Fruit fly (Drosophila melanogaster): Measurements from ENCODE around the gene CG5885.

CG5885 gene

dm6 chr2L:9890576-9890975 is 27.6 kb downstream of the CG5885 start, which contains the start of the genes CG34183 and CG4537 (continued):
- peak; percentile 11 for TF ChIP-seq Dad (GFP tag; optimal IDR thresholded peaks at IDR 0.05)
- TF ChIP-seq Sry-δ (GFP tag; optimal IDR thresholded peaks at IDR 0.05): peak; percentile 91
- peak; percentile 21; the same call in 1 of the 2 replicates for TF ChIP-seq slbo (GFP tag; IDR thresholded peaks at IDR 0.05)
- no peak for TF ChIP-seq CG31441 (GFP tag; IDR thresholded peaks at IDR 0.05)
- peak; percentile 93 for TF ChIP-seq zen2 (GFP tag; IDR thresholded peaks at IDR 0.05; ENCODE audit: partially characterized antibody)
- no peak for TF ChIP-seq grau (tag; optimal IDR thresholded peaks at IDR 0.05)
- TF ChIP-seq gfzf (GFP tag; optimal IDR thresholded peaks at IDR 0.05): peak; percentile 51
- no peak for TF ChIP-seq sima (GFP tag; optimal IDR thresholded peaks at IDR 0.05)
- TF ChIP-seq Hr51 (GFP tag; optimal IDR thresholded peaks at IDR 0.05): no peak
- TF ChIP-seq mld (GFP tag; IDR thresholded peaks at IDR 0.05; ENCODE audit: partially characterized antibody): peak; percentile 60; the same call in 2 of the 3 replicates
- no peak for TF ChIP-seq CG17912 (GFP tag; optimal IDR thresholded peaks at IDR 0.05)
- TF ChIP-seq CG8290 (GFP tag; optimal IDR thresholded peaks at IDR 0.05): no peak
- peak in 1 of 2 experiments; percentile 34 for TF ChIP-seq CG8290 (tag; optimal IDR thresholded peaks at IDR 0.05)
- TF ChIP-seq MBD-R2 (GFP tag; IDR thresholded peaks at IDR 0.05): peak; percentile 94
- no peak for TF ChIP-seq Spps (tag; optimal IDR thresholded peaks at IDR 0.05)
- peak; percentile 74 for TF ChIP-seq MESR4 (GFP tag; optimal IDR thresholded peaks at IDR 0.05)
- no peak for TF ChIP-seq Tbp (GFP tag; optimal IDR thresholded peaks at IDR 0.05)
- peak; percentile 6 for TF ChIP-seq CG34376 (GFP tag; optimal IDR thresholded peaks at IDR 0.05)
- peak; percentile 89 for TF ChIP-seq BEAF-32 (GFP tag; optimal IDR thresholded peaks at IDR 0.05)
- no peak for TF ChIP-seq CG18262 (tag; optimal IDR thresholded peaks at IDR 0.05)
- TF ChIP-seq CG17328 (GFP tag; IDR thresholded peaks at IDR 0.05): 0 out of 2 replicates have a peak, but pooled peaks have one; percentile 18
- TF ChIP-seq Dfd (GFP tag; optimal IDR thresholded peaks at IDR 0.05): no peak
- no peak for TF ChIP-seq disco-r (GFP tag; optimal IDR thresholded peaks at IDR 0.05)
- TF ChIP-seq vnd (GFP tag; IDR thresholded peaks at IDR 0.05; ENCODE audit: partially characterized antibody): peak; percentile 85
- TF ChIP-seq CG1603 (tag; optimal IDR thresholded peaks at IDR 0.05): peak; percentile 44
- TF ChIP-seq CG12659 (GFP tag; optimal IDR thresholded peaks at IDR 0.05): peak; percentile 64
- no peak for TF ChIP-seq CG12942 (GFP tag; optimal IDR thresholded peaks at IDR 0.05)
- TF ChIP-seq Ets97D (GFP tag; optimal IDR thresholded peaks at IDR 0.05): peak; percentile 39
- TF ChIP-seq stwl (tag; optimal IDR thresholded peaks at IDR 0.05): peak; percentile 94
- peak in 1 of 2 experiments; percentile 30 for TF ChIP-seq crp (GFP tag; optimal IDR thresholded peaks at IDR 0.05)
- TF ChIP-seq CG2120 (GFP tag; optimal IDR thresholded peaks at IDR 0.05): peak; percentile 5
- peak; percentile 39 for TF ChIP-seq CG15514 (GFP tag; optimal IDR thresholded peaks at IDR 0.05)
- no peak for TF ChIP-seq CG33213 (GFP tag; optimal IDR thresholded peaks at IDR 0.05)
- TF ChIP-seq hth (optimal IDR thresholded peaks at IDR 0.05): no peak
- TF ChIP-seq CG14860 (GFP tag; IDR thresholded peaks at IDR 0.05; ENCODE audit: partially characterized antibody): peak; percentile 86
- TF ChIP-seq CG17829 (tag; optimal IDR thresholded peaks at IDR 0.05): peak; percentile 17
- TF ChIP-seq CG10267 (tag; optimal IDR thresholded peaks at IDR 0.05): peak; percentile 25
- TF ChIP-seq CG10462 (GFP tag; optimal IDR thresholded peaks at IDR 0.05): no peak
- TF ChIP-seq CG4617 (GFP tag; optimal IDR thresholded peaks at IDR 0.05; ENCODE audit: borderline replicate concordance): peak; percentile 36
- peak; percentile 78; the same call in 2 of the 3 replicates for TF ChIP-seq hb (GFP tag; IDR thresholded peaks at IDR 0.05; ENCODE audit: partially characterized antibody)
- TF ChIP-seq trem (tag; optimal IDR thresholded peaks at IDR 0.05): peak; percentile 44
- TF ChIP-seq tgo (GFP tag; IDR thresholded peaks at IDR 0.05): no peak
- TF ChIP-seq unc-4 (GFP tag; IDR thresholded peaks at IDR 0.05; ENCODE audit: partially characterized antibody): peak; percentile 92
- peak; percentile 4 for TF ChIP-seq CG30020 (tag; optimal IDR thresholded peaks at IDR 0.05)
- TF ChIP-seq CG11398 (GFP tag; optimal IDR thresholded peaks at IDR 0.05): no peak
- TF ChIP-seq CG2129 (GFP tag; IDR thresholded peaks at IDR 0.05; ENCODE audit: partially characterized antibody): peak; percentile 62
- TF ChIP-seq Ada2b (GFP tag; IDR thresholded peaks at IDR 0.05): no peak
- TF ChIP-seq CG3281 (GFP tag; optimal IDR thresholded peaks at IDR 0.05): no peak
- TF ChIP-seq CG9797 (GFP tag; optimal IDR thresholded peaks at IDR 0.05): peak; percentile 72
- TF ChIP-seq CG6813 (GFP tag; optimal IDR thresholded peaks at IDR 0.05): no peak
